Fruit fly (Drosophila melanogaster) whole organism, prepupa: ENCODE results near the gene CG34291.

Experiments
- Blimp-1 ChIP-seq: fragments of 200-800 bp; sonication (Bioruptor generic); optimal IDR thresholded peaks from 3 replicates; lab custom pipeline; 2017; ENCODE audit warnings: missing biosample characterization, missing genetic modification characterization, mild to moderate bottlenecking, moderate library complexity, missing genetic modification reagents
- CG10631 ChIP-seq: fragments of 200-800 bp; sonication (Bioruptor generic); optimal IDR thresholded peaks from 2 replicates; lab custom pipeline; 2016; ENCODE audit warnings: missing biosample characterization, missing genetic modification characterization
- CG10669 ChIP-seq: fragments of 200-800 bp; sonication (Bioruptor generic); optimal IDR thresholded peaks from 3 replicates; lab custom pipeline; 2018; ENCODE audit warnings: missing biosample characterization, mild to moderate bottlenecking, missing genetic modification characterization, moderate library complexity
- CG11762 ChIP-seq: fragments of 200-800 bp; sonication (Bioruptor generic); optimal IDR thresholded peaks from 3 replicates; lab custom pipeline; 2016; ENCODE audit warnings: missing biosample characterization, missing genetic modification characterization; ENCODE audit not compliant: insufficient read depth
- CG11902 ChIP-seq: fragments of 200-800 bp; sonication (Bioruptor generic); optimal IDR thresholded peaks from 3 replicates; lab custom pipeline; 2016; ENCODE audit warnings: missing biosample characterization, missing genetic modification characterization
- CG15336 ChIP-seq: fragments of 200-800 bp; sonication (Bioruptor generic); IDR thresholded peaks from 2 replicates; pipeline ENCODE4 v1.3.6; 2022; ENCODE audit warnings: missing biosample characterization, missing genetic modification characterization
- CG16779 ChIP-seq: fragments of 200-800 bp; sonication (Bioruptor generic); optimal IDR thresholded peaks from 3 replicates; lab custom pipeline; 2017; ENCODE audit warnings: missing biosample characterization, mild to moderate bottlenecking, missing genetic modification characterization
- CG3032 ChIP-seq: fragments of 200-800 bp; optimal IDR thresholded peaks from 2 replicates; lab custom pipeline; 2019; ENCODE audit warnings: missing biosample characterization, mild to moderate bottlenecking, missing genetic modification characterization, moderate library complexity
- CG31627 ChIP-seq: fragments of 200-800 bp; sonication (Bioruptor generic); optimal IDR thresholded peaks from 3 replicates; lab custom pipeline; 2016; ENCODE audit warnings: missing biosample characterization, missing genetic modification characterization
- CG32006 ChIP-seq: fragments of 200-800 bp; sonication (Bioruptor generic); optimal IDR thresholded peaks from 3 replicates; lab custom pipeline; 2017; ENCODE audit warnings: missing biosample characterization, mild to moderate bottlenecking, missing genetic modification characterization
- CG34406 ChIP-seq: fragments of 200-800 bp; sonication (Bioruptor generic); optimal IDR thresholded peaks from 3 replicates; lab custom pipeline; 2016; ENCODE audit warnings: missing biosample characterization, missing genetic modification characterization
- CG3919 ChIP-seq: fragments of 200-800 bp; sonication (Bioruptor generic); optimal IDR thresholded peaks from 3 replicates; lab custom pipeline; 2016; ENCODE audit warnings: missing biosample characterization, missing genetic modification characterization
- CG4318 ChIP-seq: fragments of 200-800 bp; sonication (Bioruptor generic); optimal IDR thresholded peaks from 3 replicates; lab custom pipeline; 2017; ENCODE audit warnings: missing biosample characterization, mild to moderate bottlenecking, missing genetic modification characterization
- CG6276 ChIP-seq: fragments of 200-800 bp; sonication (Bioruptor generic); optimal IDR thresholded peaks from 2 replicates; lab custom pipeline; 2017; ENCODE audit warnings: missing biosample characterization, mild to moderate bottlenecking, missing genetic modification characterization
- CG8119 ChIP-seq: fragments of 200-800 bp; sonication (Bioruptor generic); IDR thresholded peaks from 3 replicates; pipeline ENCODE4 v1.3.6; 2022; ENCODE audit warnings: missing biosample characterization, missing genetic modification characterization
- CG8632 ChIP-seq: fragments of 200-800 bp; sonication (Bioruptor generic); optimal IDR thresholded peaks from 3 replicates; lab custom pipeline; 2016; ENCODE audit warnings: missing biosample characterization, missing genetic modification characterization
- Eip78C ChIP-seq: fragments of 200-800 bp; sonication (Bioruptor generic); peaks from one replicate; lab custom pipeline; 2016; ENCODE audit warnings: missing biosample characterization, missing genetic modification characterization
- Eip93F ChIP-seq: fragments of 200-800 bp; sonication (Bioruptor generic); optimal IDR thresholded peaks from 2 replicates; lab custom pipeline; 2016; ENCODE audit warnings: missing biosample characterization, mild to moderate bottlenecking, missing genetic modification characterization
- Ets21C ChIP-seq: fragments of 200-800 bp; sonication (Bioruptor generic); optimal IDR thresholded peaks from 3 replicates; lab custom pipeline; 2016; ENCODE audit warnings: missing biosample characterization, missing genetic modification characterization
- Ets96B ChIP-seq: fragments of 200-800 bp; optimal IDR thresholded peaks from 2 replicates; lab custom pipeline; 2019; ENCODE audit warnings: missing biosample characterization, mild to moderate bottlenecking, missing genetic modification characterization, moderate library complexity
- Hr38 ChIP-seq: sonication (Bioruptor generic); optimal IDR thresholded peaks from 2 replicates; lab custom pipeline; 2016; ENCODE audit warnings: missing biosample characterization, missing genetic modification characterization
- Hr4 ChIP-seq: fragments of 200-800 bp; sonication (Bioruptor generic); optimal IDR thresholded peaks from 3 replicates; lab custom pipeline; 2016; ENCODE audit warnings: missing biosample characterization, missing genetic modification characterization
- Lpt ChIP-seq: fragments of 200-800 bp; sonication (Bioruptor generic); optimal IDR thresholded peaks from 3 replicates; lab custom pipeline; 2016; ENCODE audit warnings: missing biosample characterization, missing genetic modification characterization
- Met ChIP-seq: fragments of 200-800 bp; sonication (Bioruptor generic); optimal IDR thresholded peaks from 3 replicates; lab custom pipeline; 2016; ENCODE audit warnings: missing biosample characterization, missing genetic modification characterization
- Smox ChIP-seq: fragments of 200-800 bp; sonication (Bioruptor generic); optimal IDR thresholded peaks from 3 replicates; lab custom pipeline; 2016; ENCODE audit warnings: missing biosample characterization, missing genetic modification characterization
- Sox102F ChIP-seq: fragments of 200-800 bp; sonication (Bioruptor generic); optimal IDR thresholded peaks from 2 replicates; lab custom pipeline; 2016; ENCODE audit warnings: missing biosample characterization, mild to moderate bottlenecking, missing genetic modification characterization
- achi ChIP-seq: fragments of 200-800 bp; sonication (Bioruptor generic); optimal IDR thresholded peaks from 3 replicates; lab custom pipeline; 2016; ENCODE audit warnings: missing biosample characterization, missing genetic modification characterization
- acj6 ChIP-seq: fragments of 200-800 bp; sonication (Bioruptor generic); optimal IDR thresholded peaks from 3 replicates; lab custom pipeline; 2016; ENCODE audit warnings: missing biosample characterization, missing genetic modification characterization
- cyc ChIP-seq: fragments of 200-800 bp; sonication (Bioruptor generic); optimal IDR thresholded peaks from 3 replicates; lab custom pipeline; 2016; ENCODE audit warnings: missing biosample characterization, missing genetic modification characterization
- dac ChIP-seq: fragments of 200-800 bp; sonication (Bioruptor generic); optimal IDR thresholded peaks from 2 replicates; lab custom pipeline; 2017; ENCODE audit warnings: missing biosample characterization, mild to moderate bottlenecking, missing genetic modification characterization
- dsx ChIP-seq: fragments of 200-800 bp; optimal IDR thresholded peaks from 3 replicates; lab custom pipeline; 2019; ENCODE audit warnings: missing biosample characterization, mild to moderate bottlenecking, missing genetic modification characterization, moderate library complexity; ENCODE audit not compliant: poor library complexity, severe bottlenecking
- eg ChIP-seq: fragments of 200-800 bp; sonication (Bioruptor generic); IDR thresholded peaks from 3 replicates; pipeline ENCODE4 v1.3.6; 2022; ENCODE audit warnings: missing biosample characterization, missing genetic modification characterization
- esn ChIP-seq: fragments of 200-800 bp; sonication (Bioruptor generic); optimal IDR thresholded peaks from 2 replicates; lab custom pipeline; 2016; ENCODE audit warnings: missing biosample characterization, mild to moderate bottlenecking, missing genetic modification characterization, moderate library complexity
- fd85E ChIP-seq: fragments of 200-800 bp; sonication (Bioruptor generic); optimal IDR thresholded peaks from 3 replicates; lab custom pipeline; 2016; ENCODE audit warnings: missing biosample characterization, missing genetic modification characterization
- lz ChIP-seq: fragments of 200-800 bp; sonication (Bioruptor generic); optimal IDR thresholded peaks from 3 replicates; lab custom pipeline; 2016; ENCODE audit warnings: missing biosample characterization, missing genetic modification characterization
- net ChIP-seq: fragments of 200-800 bp; sonication (Bioruptor generic); optimal IDR thresholded peaks from 3 replicates; lab custom pipeline; 2016; ENCODE audit warnings: missing biosample characterization, missing genetic modification characterization
- pdm3 ChIP-seq: fragments of 200-800 bp; sonication (Bioruptor generic); optimal IDR thresholded peaks from 3 replicates; lab custom pipeline; 2016; ENCODE audit warnings: missing biosample characterization, missing genetic modification characterization
- spab ChIP-seq: fragments of 200-800 bp; sonication (Bioruptor generic); optimal IDR thresholded peaks from 2 replicates; lab custom pipeline; 2017; ENCODE audit warnings: missing biosample characterization, mild to moderate bottlenecking, missing genetic modification characterization, missing genetic modification reagents
- ss ChIP-seq, 2 experiments: fragments of 200-800 bp; sonication (Bioruptor generic); optimal IDR thresholded peaks; 2 replicates in 1 of 2; 3 replicates in 1 of 2; lab custom pipeline; 2017 to 2018; ENCODE audit warnings: mild to moderate bottlenecking in 2 of 2, missing biosample characterization in 2 of 2, missing genetic modification characterization in 2 of 2, moderate library complexity in 1 of 2
- svp ChIP-seq: fragments of 200-800 bp; sonication (Bioruptor generic); peaks from one replicate; lab custom pipeline; 2016; ENCODE audit warnings: missing biosample characterization, missing genetic modification characterization

Gene CG34291

DNA sequence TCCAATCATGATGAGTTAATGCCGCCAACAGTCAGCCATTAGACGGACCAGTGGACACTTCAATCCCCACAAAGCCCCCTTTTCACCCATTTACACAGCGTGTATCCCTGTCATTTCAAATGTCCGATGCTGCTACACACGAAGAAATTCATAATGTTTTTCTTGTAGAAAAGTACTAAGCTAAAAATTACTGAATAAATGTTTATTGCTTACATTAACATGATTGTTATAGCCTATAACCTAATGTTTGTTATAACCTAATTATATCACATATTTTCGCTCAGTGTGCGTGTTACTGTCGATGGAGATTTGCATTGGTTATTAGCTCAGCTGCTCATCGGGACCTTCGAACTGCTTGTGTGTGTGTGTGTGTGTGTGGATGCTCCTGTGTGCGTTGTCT is 11.0 kb upstream of the CG34291 start (continued):
- peak; percentile 22 for TF ChIP-seq CG11902 (GFP tag; lab: Kevin White, UChicago)
- TF ChIP-seq CG8632 (GFP tag; lab: Kevin White, UChicago), result no peak
- TF ChIP-seq esn (GFP tag; lab: Kevin White, UChicago), result peak; percentile 65
- TF ChIP-seq CG4318, result peak; percentile 23
- peak; percentile 70 for TF ChIP-seq CG31627 (GFP tag; lab: Kevin White, UChicago)
- TF ChIP-seq Met, result peak; percentile 58
- TF ChIP-seq CG15336, result peak; percentile 53
- peak; percentile 57 for TF ChIP-seq Lpt (GFP tag; lab: Kevin White, UChicago)
- TF ChIP-seq spab, result peak; percentile 4
- TF ChIP-seq fd85E (GFP tag; lab: Kevin White, UChicago), result no peak
- TF ChIP-seq acj6 (GFP tag; lab: Kevin White, UChicago), result peak; percentile 33
- peak; percentile 54 for TF ChIP-seq achi
- no peak for TF ChIP-seq Blimp-1 (GFP tag; lab: Kevin White, UChicago)
- peak; percentile 42 for TF ChIP-seq Sox102F (GFP tag; lab: Kevin White, UChicago)
- no peak for TF ChIP-seq Eip93F (GFP tag; lab: Kevin White, UChicago)
- TF ChIP-seq lz (GFP tag; lab: Kevin White, UChicago), result peak; percentile 52
- TF ChIP-seq dac (GFP tag; lab: Kevin White, UChicago), result peak; percentile 29
- TF ChIP-seq CG10669 (GFP tag; lab: Kevin White, UChicago), result peak; percentile 31
- no peak for TF ChIP-seq ss (GFP tag; optimal IDR thresholded peaks at IDR 0.05; lab: Kevin White, UChicago)
- TF ChIP-seq dsx (GFP tag; lab: Kevin White, UChicago), result no peak
- peak; percentile 86 for TF ChIP-seq svp (GFP tag; lab: Kevin White, UChicago)
- peak; percentile 63 for TF ChIP-seq pdm3 (GFP tag; lab: Kevin White, UChicago)
- no peak for TF ChIP-seq Hr38 (GFP tag; lab: Kevin White, UChicago)
- TF ChIP-seq CG3919 (GFP tag; lab: Kevin White, UChicago), result peak; percentile 46
- TF ChIP-seq CG6276, result peak; percentile 23
- TF ChIP-seq eg (GFP tag; lab: Robert Waterston, UW), result peak; percentile 82
- peak; percentile 77 for TF ChIP-seq Hr4 (GFP tag; lab: Kevin White, UChicago)
- TF ChIP-seq CG8119 (GFP tag; lab: Robert Waterston, UW), result peak; percentile 63; the same call in 2 of the 3 replicates
- peak; percentile 30 for TF ChIP-seq CG34406
- TF ChIP-seq Ets21C, result peak; percentile 46
- TF ChIP-seq CG3032, result peak; percentile 1
- peak; percentile 44 for TF ChIP-seq Smox (GFP tag; lab: Kevin White, UChicago)
- TF ChIP-seq net (GFP tag; lab: Kevin White, UChicago), result peak; percentile 46
- peak; percentile 31 for TF ChIP-seq Ets96B (tag; lab: Kevin White, UChicago)
- TF ChIP-seq CG32006 (GFP tag; lab: Kevin White, UChicago), result peak; percentile 62
- peak; percentile 81 for TF ChIP-seq Eip78C (GFP tag; lab: Kevin White, UChicago)

DNA sequence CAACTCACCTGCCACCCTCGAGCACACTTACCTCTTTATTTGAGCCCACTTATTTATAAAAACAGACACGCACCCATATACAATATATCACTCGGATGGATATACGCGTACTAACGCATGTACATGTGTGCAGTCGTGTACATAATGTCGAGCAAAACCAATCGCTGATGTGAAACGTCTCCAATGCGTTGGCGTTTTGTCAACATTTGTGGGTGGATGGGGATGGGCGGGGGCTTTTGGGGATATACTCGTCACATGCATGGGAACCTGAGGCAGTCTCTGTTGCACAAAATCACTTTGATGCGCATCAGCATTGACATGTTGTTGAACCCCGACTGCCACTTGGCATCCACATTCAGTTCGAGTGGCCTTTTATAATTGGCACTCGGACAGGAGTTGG is 10.4 kb upstream of the CG34291 start:
- TF ChIP-seq CG16779 (tag; lab: Kevin White, UChicago) (no peak), Eip93F (GFP tag; lab: Kevin White, UChicago) (no peak), CG8632 (GFP tag; lab: Kevin White, UChicago) (no peak), achi (no peak), Met (no peak), svp (GFP tag; lab: Kevin White, UChicago) (no peak), CG3919 (GFP tag; lab: Kevin White, UChicago) (no peak), CG11762 (GFP tag; lab: Kevin White, UChicago) (no peak), cyc (GFP tag; lab: Kevin White, UChicago) (no peak), CG10631 (GFP tag; lab: Kevin White, UChicago) (no peak), CG34406 (no peak)
